Worm (Caenorhabditis elegans) whole organism, late embryonic: Measurements from ENCODE around the gene snu-66.

Experiments
- elt-4 ChIP-seq: sonication (generic microtip); optimal IDR thresholded peaks from 2 replicates; lab custom pipeline; 2016; ENCODE audit warnings: missing genetic modification characterization, missing compliant biosample characterization
- ets-4 ChIP-seq: sonication (generic microtip); optimal IDR thresholded peaks from 2 replicates; lab custom pipeline; 2016; ENCODE audit warnings: missing genetic modification characterization, missing compliant biosample characterization
- fkh-10 ChIP-seq: fragments of 150-350 bp; optimal IDR thresholded peaks from 2 replicates; lab custom pipeline; 2014; ENCODE audit warnings: missing biosample characterization, missing genetic modification reagents, missing genetic modification characterization
- hlh-30 ChIP-seq: sonication (generic microtip); optimal IDR thresholded peaks from 2 replicates; lab custom pipeline; 2017; ENCODE audit warnings: antibody characterized with exemption, missing genetic modification characterization, missing compliant biosample characterization; ENCODE audit not compliant: insufficient read depth

ce11 chrV:7587637-7588036 lies 12.2 kb upstream of the snu-66 start, which contains the start of the genes F19F10.11 and C50E3.5:
- TF ChIP-seq fkh-10 (GFP tag; lab: Kevin White, UChicago): no peak
- TF ChIP-seq ets-4 (tag; lab: Kevin White, UChicago): no peak
- no peak for TF ChIP-seq elt-4 (tag; lab: Kevin White, UChicago)
- no peak for TF ChIP-seq hlh-30 (tag; lab: Kevin White, UChicago)
